Worm (Caenorhabditis elegans): ENCODE data around the gene R11H6.2.
A peak's percentile ranks its signal among the peaks of the same experiment; 100 is the strongest.

Gene R11H6.2

ce11 chrV:14612168-14612567, 14.4 kb downstream of the R11H6.2 start, which contains the start of the genes R11H6.5 and ccnk-1:
TSS of gene R11H6.5 (minus strand) at chrV:14612222.
TSS of gene ccnk-1 (plus strand) at chrV:14612548.
- TF ChIP-seq C38D4.7 (GFP tag; optimal IDR thresholded peaks at IDR 0.05) (no peak), mec-3 (tag; optimal IDR thresholded peaks at IDR 0.05; ENCODE audit: borderline replicate concordance) (no peak), ceh-34 (tag; optimal IDR thresholded peaks at IDR 0.05) (no peak), nfya-1 (tag; optimal IDR thresholded peaks at IDR 0.05) (peak; percentile 71), tbx-2 (tag; optimal IDR thresholded peaks at IDR 0.05) (peak; percentile 17)

DNA sequence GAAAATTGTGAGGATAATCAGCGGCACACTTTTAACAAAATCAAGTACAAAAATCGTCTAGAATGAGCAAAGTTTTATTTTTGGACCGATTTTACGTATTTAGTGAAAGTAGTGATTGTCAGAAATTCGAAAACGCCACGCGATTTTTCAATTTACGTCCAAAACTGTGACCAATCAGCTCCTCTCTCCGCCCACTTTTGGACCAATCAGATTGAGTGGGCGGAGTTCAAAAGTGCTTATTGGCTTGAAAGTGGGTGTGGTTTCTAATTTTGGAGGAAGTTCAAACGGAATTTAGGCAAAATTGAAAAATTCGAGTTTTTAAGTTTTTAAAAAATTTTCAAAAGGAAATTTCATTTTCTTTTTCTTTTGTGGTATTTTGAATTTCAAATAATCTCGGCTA, 16.6 kb downstream of the R11H6.2 start:
- peak; percentile 87 for TF ChIP-seq nfya-1 (tag; optimal IDR thresholded peaks at IDR 0.05)
- no peak for TF ChIP-seq Y22D7AL.16 (tag; optimal IDR thresholded peaks at IDR 0.05)

ce11 chrV:14615671-14616070, 17.9 kb downstream of the R11H6.2 start:
- TF ChIP-seq dmd-4 (tag; optimal IDR thresholded peaks at IDR 0.05; ENCODE audit: borderline replicate concordance), result no peak
- no peak for TF ChIP-seq unc-86 (tag; optimal IDR thresholded peaks at IDR 0.05)
- TF ChIP-seq hlh-8 (tag; optimal IDR thresholded peaks at IDR 0.05), result no peak
- no peak for TF ChIP-seq syd-9 (tag; optimal IDR thresholded peaks at IDR 0.05)
- TF ChIP-seq ceh-45 (GFP tag; IDR thresholded peaks at IDR 0.05), result no peak
- TF ChIP-seq hlh-15 (tag; optimal IDR thresholded peaks at IDR 0.05), result no peak
- TF ChIP-seq pha-2 (tag; optimal IDR thresholded peaks at IDR 0.05), result no peak
- TF ChIP-seq pag-3 (tag; optimal IDR thresholded peaks at IDR 0.05; ENCODE audit: borderline replicate concordance), result no peak
- TF ChIP-seq mec-3 (tag; optimal IDR thresholded peaks at IDR 0.05; ENCODE audit: borderline replicate concordance), result no peak
- no peak for TF ChIP-seq ceh-31 (tag; optimal IDR thresholded peaks at IDR 0.05)
- no peak for TF ChIP-seq ceh-24 (tag; optimal IDR thresholded peaks at IDR 0.05)
- TF ChIP-seq che-1 (tag; optimal IDR thresholded peaks at IDR 0.05), result no peak
- TF ChIP-seq pros-1 (tag; optimal IDR thresholded peaks at IDR 0.05), result no peak
- TF ChIP-seq unc-42 (tag; optimal IDR thresholded peaks at IDR 0.05), result no peak
- TF ChIP-seq zip-5 (tag; optimal IDR thresholded peaks at IDR 0.05), result no peak
- TF ChIP-seq rnt-1 (tag; optimal IDR thresholded peaks at IDR 0.05), result no peak
- TF ChIP-seq eyg-1 (tag; optimal IDR thresholded peaks at IDR 0.05), result no peak
- no peak for TF ChIP-seq pax-1 (tag; optimal IDR thresholded peaks at IDR 0.05)
- TF ChIP-seq Y22D7AL.16 (tag; optimal IDR thresholded peaks at IDR 0.05), result no peak
- TF ChIP-seq ceh-2 (tag; optimal IDR thresholded peaks at IDR 0.05), result no peak

DNA sequence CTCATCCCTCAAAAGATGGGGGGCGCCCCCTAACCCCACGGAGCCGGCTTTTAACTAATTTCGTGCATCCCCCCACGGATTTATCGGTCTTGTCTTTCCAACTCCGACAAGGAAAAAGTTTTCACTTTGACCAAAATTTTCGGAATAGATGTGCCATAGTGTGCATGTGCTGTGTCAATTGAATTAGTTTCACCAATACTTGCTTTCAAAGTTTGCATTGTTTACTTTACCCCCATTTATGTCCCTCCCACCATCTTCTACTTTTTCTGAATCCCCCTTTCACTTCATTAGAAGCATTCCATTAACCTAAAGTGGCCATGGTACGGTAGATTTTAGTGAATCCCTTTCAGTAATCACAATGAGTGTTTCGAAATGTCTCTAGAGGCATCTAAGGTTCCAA, 19.9 kb downstream of the R11H6.2 start:
- no peak for TF ChIP-seq nhr-11 (tag; optimal IDR thresholded peaks at IDR 0.05)
- TF ChIP-seq npax-4 (tag; optimal IDR thresholded peaks at IDR 0.05), result no peak
- TF ChIP-seq syd-9 (tag; optimal IDR thresholded peaks at IDR 0.05), result no peak
- TF ChIP-seq C38D4.7 (GFP tag; optimal IDR thresholded peaks at IDR 0.05), result no peak
- TF ChIP-seq zip-5 (tag; optimal IDR thresholded peaks at IDR 0.05), result no peak
- no peak for TF ChIP-seq pax-1 (tag; optimal IDR thresholded peaks at IDR 0.05)
- TF ChIP-seq ceh-31 (tag; optimal IDR thresholded peaks at IDR 0.05), result peak; percentile 86
- no peak for TF ChIP-seq F13H6.1 (tag; optimal IDR thresholded peaks at IDR 0.05)
- TF ChIP-seq ceh-22 (tag; optimal IDR thresholded peaks at IDR 0.05), result no peak
- TF ChIP-seq ceh-24 (tag; optimal IDR thresholded peaks at IDR 0.05), result no peak
- no peak for TF ChIP-seq gmeb-2 (tag; optimal IDR thresholded peaks at IDR 0.05)
- TF ChIP-seq unc-42 (tag; optimal IDR thresholded peaks at IDR 0.05), result peak; percentile 87
- TF ChIP-seq ceh-18 (tag; optimal IDR thresholded peaks at IDR 0.05), result no peak
- no peak for TF ChIP-seq nfya-1 (tag; optimal IDR thresholded peaks at IDR 0.05)
- TF ChIP-seq ceh-19 (GFP tag; optimal IDR thresholded peaks at IDR 0.05), result no peak

DNA sequence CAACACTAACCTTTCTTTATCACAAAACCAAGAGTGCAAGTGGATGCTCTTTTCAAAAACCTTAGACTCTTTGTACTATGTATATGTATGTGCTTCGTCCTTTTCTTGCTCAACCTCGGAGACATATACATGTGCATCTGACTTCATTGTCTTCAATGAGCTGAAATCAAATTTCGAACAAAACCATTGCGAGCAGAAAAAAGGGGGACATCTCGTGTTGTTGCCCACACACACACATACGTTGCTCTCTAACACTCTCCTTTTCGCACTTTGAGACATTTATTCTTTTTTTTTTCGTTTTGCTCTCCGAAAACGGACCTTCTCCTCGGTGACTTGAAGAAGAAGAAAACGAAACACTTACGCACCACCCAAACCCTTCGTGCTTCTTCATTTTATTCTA, 22.5 kb downstream of the R11H6.2 start:
- no peak for TF ChIP-seq ttx-3 (tag; optimal IDR thresholded peaks at IDR 0.05)
- TF ChIP-seq unc-42 (tag; optimal IDR thresholded peaks at IDR 0.05), result peak; percentile 74
- no peak for TF ChIP-seq pqm-1 (tag; optimal IDR thresholded peaks at IDR 0.05)

- no peak for TF ChIP-seq ceh-34 (tag; optimal IDR thresholded peaks at IDR 0.05)
- TF ChIP-seq tbx-7 (tag; optimal IDR thresholded peaks at IDR 0.05), result no peak
- TF ChIP-seq hlh-15 (tag; optimal IDR thresholded peaks at IDR 0.05), result no peak
- no peak for TF ChIP-seq odd-2 (tag; optimal IDR thresholded peaks at IDR 0.05)
- no peak for TF ChIP-seq sox-2 (GFP tag; IDR thresholded peaks at IDR 0.05)
- TF ChIP-seq elt-2 (tag; optimal IDR thresholded peaks at IDR 0.05), result no peak
- TF ChIP-seq pat-9 (tag; optimal IDR thresholded peaks at IDR 0.05), result no peak
- TF ChIP-seq zip-5 (tag; optimal IDR thresholded peaks at IDR 0.05), result no peak
- no peak for TF ChIP-seq unc-55 (GFP tag; optimal IDR thresholded peaks at IDR 0.05)
- TF ChIP-seq fax-1 (tag; optimal IDR thresholded peaks at IDR 0.05), result no peak
- no peak for TF ChIP-seq unc-86 (tag; optimal IDR thresholded peaks at IDR 0.05)
- TF ChIP-seq ceh-30 (tag; optimal IDR thresholded peaks at IDR 0.05), result no peak
- no peak for TF ChIP-seq nhr-11 (tag; optimal IDR thresholded peaks at IDR 0.05)
- no peak for TF ChIP-seq lim-6 (tag; optimal IDR thresholded peaks at IDR 0.05)
- TF ChIP-seq pag-3 (tag; optimal IDR thresholded peaks at IDR 0.05; ENCODE audit: borderline replicate concordance), result no peak
- no peak for TF ChIP-seq ceh-18 (tag; optimal IDR thresholded peaks at IDR 0.05)
- no peak for TF ChIP-seq K02D7.2 (tag; optimal IDR thresholded peaks at IDR 0.05)
- no peak for TF ChIP-seq gmeb-2 (tag; optimal IDR thresholded peaks at IDR 0.05)
Measured at ce11 chrV:14620835-14621234, 23.0 kb downstream of the R11H6.2 start, which contains the start of gene hot-1. TSS of gene hot-1 (plus strand) at chrV:14621135.

Data from whole organism, late embryonic.